Fruit fly (Drosophila melanogaster): ENCODE data around the gene CG4972.

Gene CG4972

dm6 chr2L:10333091-10333991 is 18.7 kb downstream of the CG4972 start, which contains the start of gene GATAd (continued):
- peak; percentile 21 for TF ChIP-seq esn (GFP tag; optimal IDR thresholded peaks at IDR 0.05)
- no peak for TF ChIP-seq svp (GFP tag)
- no peak for TF ChIP-seq Ets21C (GFP tag; optimal IDR thresholded peaks at IDR 0.05)
- TF ChIP-seq CG7368 (GFP tag; optimal IDR thresholded peaks at IDR 0.05), result no peak
- TF ChIP-seq dac (GFP tag; optimal IDR thresholded peaks at IDR 0.05), result no peak
- no peak for TF ChIP-seq cyc (GFP tag; optimal IDR thresholded peaks at IDR 0.05)
- TF ChIP-seq OdsH (GFP tag; optimal IDR thresholded peaks at IDR 0.05), result no peak
- no peak for TF ChIP-seq CG11902 (GFP tag; optimal IDR thresholded peaks at IDR 0.05)
- TF ChIP-seq Eip78C (GFP tag), result peak; percentile 41
- TF ChIP-seq CG3919 (GFP tag; optimal IDR thresholded peaks at IDR 0.05), result no peak
- TF ChIP-seq CG6792 (GFP tag; optimal IDR thresholded peaks at IDR 0.05), result no peak
- TF ChIP-seq CG9139 (GFP tag; optimal IDR thresholded peaks at IDR 0.05), result no peak
- no peak for TF ChIP-seq lz (GFP tag; optimal IDR thresholded peaks at IDR 0.05)
- no peak for TF ChIP-seq net (GFP tag; optimal IDR thresholded peaks at IDR 0.05)
- TF ChIP-seq Sox15 (GFP tag; optimal IDR thresholded peaks at IDR 0.05), result no peak
- no peak for TF ChIP-seq Hr39 (GFP tag; optimal IDR thresholded peaks at IDR 0.05)
- TF ChIP-seq spab (GFP tag; optimal IDR thresholded peaks at IDR 0.05), result no peak
- TF ChIP-seq eg (GFP tag; IDR thresholded peaks at IDR 0.05), result no peak
- no peak for TF ChIP-seq CG1621 (tag; optimal IDR thresholded peaks at IDR 0.05)
- TF ChIP-seq CG4318 (GFP tag; optimal IDR thresholded peaks at IDR 0.05), result no peak
- no peak for TF ChIP-seq Hr38 (GFP tag; optimal IDR thresholded peaks at IDR 0.05)
- no peak for TF ChIP-seq CG8119 (GFP tag; IDR thresholded peaks at IDR 0.05)
- peak; percentile 1 for TF ChIP-seq CG3032 (tag; optimal IDR thresholded peaks at IDR 0.05)
- TF ChIP-seq CG6808 (GFP tag; optimal IDR thresholded peaks at IDR 0.05), result no peak
- no peak for TF ChIP-seq Sox102F (GFP tag; optimal IDR thresholded peaks at IDR 0.05)
- TF ChIP-seq CG11294 (GFP tag; IDR thresholded peaks at IDR 0.05), result no peak
- TF ChIP-seq fkh (GFP tag; optimal IDR thresholded peaks at IDR 0.05), result no peak
- TF ChIP-seq Met (GFP tag; optimal IDR thresholded peaks at IDR 0.05), result no peak
- no peak for TF ChIP-seq Gug (GFP tag; IDR thresholded peaks at IDR 0.05)
- TF ChIP-seq CG6854 (GFP tag; optimal IDR thresholded peaks at IDR 0.05), result no peak
- no peak for TF ChIP-seq fd59A (GFP tag; optimal IDR thresholded peaks at IDR 0.05)
- no peak for TF ChIP-seq CG8632 (GFP tag; optimal IDR thresholded peaks at IDR 0.05)

dm6 chr2L:10334213-10334612 is 19.6 kb downstream of the CG4972 start:
- TF ChIP-seq svp (GFP tag), result peak; percentile 60
- no peak for TF ChIP-seq Gug (GFP tag; IDR thresholded peaks at IDR 0.05)

dm6 chr2L:10334854-10335277 is 20.3 kb downstream of the CG4972 start:
- TF ChIP-seq svp (GFP tag) (peak; percentile 73), topi (GFP tag; optimal IDR thresholded peaks at IDR 0.05) (peak; percentile 17), Eip78C (GFP tag) (peak; percentile 85), fd85E (GFP tag; optimal IDR thresholded peaks at IDR 0.05) (no peak), Sox15 (GFP tag; optimal IDR thresholded peaks at IDR 0.05) (no peak), ss (GFP tag; optimal IDR thresholded peaks at IDR 0.05) (peak in 1 of 2 experiments; percentile 81), CG16779 (tag; optimal IDR thresholded peaks at IDR 0.05) (no peak), Gug (GFP tag; IDR thresholded peaks at IDR 0.05) (no peak), Lpt (GFP tag; optimal IDR thresholded peaks at IDR 0.05) (peak; percentile 2), CG10631 (GFP tag; optimal IDR thresholded peaks at IDR 0.05) (no peak), CG6854 (GFP tag; optimal IDR thresholded peaks at IDR 0.05) (peak; percentile 61), Eip75B (GFP tag; optimal IDR thresholded peaks at IDR 0.05) (peak; percentile 46), Sox14 (GFP tag; optimal IDR thresholded peaks at IDR 0.05) (peak; percentile 66), pdm3 (GFP tag; optimal IDR thresholded peaks at IDR 0.05) (peak; percentile 14), Ets96B (tag; optimal IDR thresholded peaks at IDR 0.05) (peak; percentile 9), CG15336 (GFP tag; IDR thresholded peaks at IDR 0.05) (peak; percentile 66), CG10669 (GFP tag; optimal IDR thresholded peaks at IDR 0.05) (peak; percentile 33), CG8119 (GFP tag; IDR thresholded peaks at IDR 0.05) (peak; percentile 58; the same call in 2 of the 3 replicates), dsx (GFP tag; optimal IDR thresholded peaks at IDR 0.05; ENCODE audit: poor library complexity, severe bottlenecking) (peak; percentile 18), Hr4 (GFP tag; optimal IDR thresholded peaks at IDR 0.05) (peak; percentile 24), acj6 (GFP tag; optimal IDR thresholded peaks at IDR 0.05) (peak; percentile 27), CG8632 (GFP tag; optimal IDR thresholded peaks at IDR 0.05) (no peak), vri (GFP tag; optimal IDR thresholded peaks at IDR 0.05) (peak; percentile 98)
